Fruit fly (Drosophila melanogaster) whole organism, embryonic: ENCODE results near the gene CG32568.

Experiments used
- Atf3 ChIP-seq: fragments of 200-800 bp; sonication (Bioruptor generic); optimal IDR thresholded peaks from 3 replicates; lab custom pipeline; 2016; ENCODE audit warnings: missing biosample characterization, missing genetic modification characterization
- CG10462 ChIP-seq: fragments of 200-800 bp; sonication (Bioruptor generic); optimal IDR thresholded peaks from 2 replicates; lab custom pipeline; 2016; ENCODE audit warnings: missing biosample characterization, missing genetic modification characterization
- CG10979 ChIP-seq: fragments of 200-800 bp; sonication (Bioruptor generic); optimal IDR thresholded peaks from 2 replicates; lab custom pipeline; 2018; ENCODE audit warnings: missing biosample characterization, mild to moderate bottlenecking, missing genetic modification characterization, moderate library complexity
- CG11695 ChIP-seq: fragments of 200-800 bp; sonication (Bioruptor generic); IDR thresholded peaks from 3 replicates; pipeline ENCODE4 v1.3.6; 2022; ENCODE audit warnings: missing biosample characterization, missing genetic modification characterization
- CG12071 ChIP-seq: fragments of 200-800 bp; sonication (Bioruptor generic); optimal IDR thresholded peaks from 3 replicates; lab custom pipeline; 2018; ENCODE audit warnings: missing biosample characterization, mild to moderate bottlenecking, missing genetic modification characterization
- CG14050 ChIP-seq: fragments of 200-800 bp; sonication (Bioruptor generic); IDR thresholded peaks from 3 replicates; pipeline ENCODE4 v1.3.6; 2022; ENCODE audit warnings: missing biosample characterization, missing genetic modification characterization
- CG15269 ChIP-seq: fragments of 200-800 bp; sonication (Bioruptor generic); optimal IDR thresholded peaks from 2 replicates; lab custom pipeline; 2018; ENCODE audit warnings: missing biosample characterization, mild to moderate bottlenecking, missing genetic modification characterization, moderate library complexity
- CG15696 ChIP-seq: fragments of 200-800 bp; sonication (Bioruptor generic); optimal IDR thresholded peaks from 2 replicates; lab custom pipeline; 2019; ENCODE audit warnings: missing biosample characterization, mild to moderate bottlenecking, missing genetic modification characterization, moderate library complexity
- CG16815 ChIP-seq: fragments of 200-800 bp; sonication (Bioruptor generic); optimal IDR thresholded peaks from 3 replicates; lab custom pipeline; 2017; ENCODE audit warnings: missing biosample characterization, mild to moderate bottlenecking, missing genetic modification characterization
- CG18476 ChIP-seq: fragments of 200-800 bp; sonication (Bioruptor generic); optimal IDR thresholded peaks from 2 replicates; lab custom pipeline; 2016; ENCODE audit warnings: missing biosample characterization, mild to moderate bottlenecking, missing genetic modification characterization
- CG18619 ChIP-seq: fragments of 200-800 bp; sonication (Bioruptor generic); optimal IDR thresholded peaks from 3 replicates; lab custom pipeline; 2017; ENCODE audit warnings: missing biosample characterization, mild to moderate bottlenecking, missing genetic modification characterization
- CG2199 ChIP-seq: fragments of 200-800 bp; sonication (Bioruptor generic); IDR thresholded peaks from 3 replicates; pipeline ENCODE4 v1.3.6; 2022; ENCODE audit warnings: missing biosample characterization, missing genetic modification characterization
- CG33213 ChIP-seq: fragments of 200-800 bp; sonication (Bioruptor generic); optimal IDR thresholded peaks from 3 replicates; lab custom pipeline; 2016; ENCODE audit warnings: missing biosample characterization, missing genetic modification characterization
- CG3995 ChIP-seq: fragments of 200-800 bp; sonication (Bioruptor generic); optimal IDR thresholded peaks from 3 replicates; lab custom pipeline; 2016; ENCODE audit warnings: missing biosample characterization, missing genetic modification characterization
- CG6175 ChIP-seq: fragments of 200-800 bp; sonication (Bioruptor generic); IDR thresholded peaks from 3 replicates; pipeline ENCODE4 v1.3.6; 2022; ENCODE audit warnings: missing biosample characterization, missing genetic modification characterization
- CG6654 ChIP-seq: fragments of 200-800 bp; sonication (Bioruptor generic); optimal IDR thresholded peaks from 2 replicates; lab custom pipeline; 2017; ENCODE audit warnings: missing biosample characterization, mild to moderate bottlenecking, missing genetic modification characterization
- CG6791 ChIP-seq: fragments of 200-800 bp; sonication (Bioruptor generic); IDR thresholded peaks from 3 replicates; pipeline ENCODE4 v1.3.6; 2022; ENCODE audit warnings: missing biosample characterization, missing genetic modification characterization; ENCODE audit not compliant: partially characterized antibody
- CG7357 ChIP-seq: fragments of 200-800 bp; sonication (Bioruptor generic); IDR thresholded peaks from 3 replicates; pipeline ENCODE4 v1.3.6; 2022; ENCODE audit warnings: missing biosample characterization, missing genetic modification characterization
- CG8089 ChIP-seq: fragments of 200-800 bp; sonication (Bioruptor generic); optimal IDR thresholded peaks from 3 replicates; lab custom pipeline; 2016; ENCODE audit warnings: missing biosample characterization, missing genetic modification characterization
- CG9609 ChIP-seq: fragments of 200-800 bp; sonication (Bioruptor generic); optimal IDR thresholded peaks from 3 replicates; lab custom pipeline; 2016; ENCODE audit warnings: missing biosample characterization, missing genetic modification characterization
- CG9817 ChIP-seq: fragments of 200-800 bp; sonication (Bioruptor generic); optimal IDR thresholded peaks from 2 replicates; lab custom pipeline; 2018; ENCODE audit warnings: missing biosample characterization, mild to moderate bottlenecking, missing genetic modification characterization, moderate library complexity
- CoRest ChIP-seq: fragments of 200-800 bp; sonication (Bioruptor generic); optimal IDR thresholded peaks from 3 replicates; lab custom pipeline; 2018; ENCODE audit warnings: missing biosample characterization, mild to moderate bottlenecking, missing genetic modification characterization, moderate library complexity
- Dad ChIP-seq: fragments of 200-800 bp; sonication (Bioruptor generic); optimal IDR thresholded peaks from 3 replicates; lab custom pipeline; 2016; ENCODE audit warnings: missing biosample characterization, missing genetic modification characterization
- Dip3 ChIP-seq: fragments of 200-800 bp; sonication (Bioruptor generic); optimal IDR thresholded peaks from 3 replicates; lab custom pipeline; 2016; ENCODE audit warnings: missing biosample characterization, missing genetic modification characterization
- Fer3 ChIP-seq: fragments of 200-800 bp; sonication (Bioruptor generic); optimal IDR thresholded peaks from 2 replicates; lab custom pipeline; 2018; ENCODE audit warnings: missing biosample characterization, mild to moderate bottlenecking, missing genetic modification characterization, moderate library complexity
- Hmr ChIP-seq: fragments of 200-800 bp; sonication (Bioruptor generic); optimal IDR thresholded peaks from 3 replicates; lab custom pipeline; 2017; ENCODE audit warnings: mild to moderate bottlenecking, missing biosample characterization, missing genetic modification reagents, missing genetic modification characterization
- Hmx ChIP-seq: fragments of 200-800 bp; sonication (Bioruptor generic); optimal IDR thresholded peaks from 2 replicates; lab custom pipeline; 2016; ENCODE audit warnings: missing biosample characterization, missing genetic modification characterization
- MBD-R2 ChIP-seq: fragments of 200-800 bp; sonication (Bioruptor generic); IDR thresholded peaks from 2 replicates; pipeline ENCODE4 v1.3.6; 2022; ENCODE audit warnings: missing biosample characterization, missing genetic modification characterization
- Mad ChIP-seq: fragments of 200-800 bp; sonication (Bioruptor generic); optimal IDR thresholded peaks from 2 replicates; lab custom pipeline; 2016; ENCODE audit warnings: missing biosample characterization, missing genetic modification characterization
- Ptx1 ChIP-seq: fragments of 200-800 bp; sonication (Bioruptor generic); IDR thresholded peaks from 2 replicates; pipeline ENCODE4 v1.3.6; 2022; ENCODE audit warnings: missing biosample characterization, missing genetic modification characterization
- cg ChIP-seq: fragments of 200-800 bp; sonication (Bioruptor generic); optimal IDR thresholded peaks from 3 replicates; lab custom pipeline; 2019; ENCODE audit warnings: missing biosample characterization, mild to moderate bottlenecking, missing genetic modification characterization, moderate library complexity
- dan ChIP-seq: fragments of 200-800 bp; sonication (Bioruptor generic); IDR thresholded peaks from 2 replicates; pipeline ENCODE4 v1.3.6; 2022; ENCODE audit warnings: missing biosample characterization, missing genetic modification characterization
- dmrt11E ChIP-seq: fragments of 200-800 bp; sonication (Bioruptor generic); optimal IDR thresholded peaks from 3 replicates; lab custom pipeline; 2018; ENCODE audit warnings: missing biosample characterization, mild to moderate bottlenecking, missing genetic modification characterization, moderate library complexity
- dysf ChIP-seq: fragments of 200-800 bp; sonication (Bioruptor generic); IDR thresholded peaks from 3 replicates; pipeline ENCODE4 v1.3.6; 2022; ENCODE audit warnings: missing biosample characterization, missing genetic modification characterization
- eyg ChIP-seq: fragments of 200-800 bp; sonication (Bioruptor generic); optimal IDR thresholded peaks from 3 replicates; lab custom pipeline; 2016; ENCODE audit warnings: missing biosample characterization, missing genetic modification characterization
- gfzf ChIP-seq: fragments of 200-800 bp; sonication (Bioruptor generic); optimal IDR thresholded peaks from 2 replicates; lab custom pipeline; 2016; ENCODE audit warnings: missing biosample characterization, mild to moderate bottlenecking, missing genetic modification characterization, moderate library complexity
- gsb ChIP-seq: fragments of 200-800 bp; sonication (Bioruptor generic); IDR thresholded peaks from 2 replicates; pipeline ENCODE4 v1.3.6; 2022; ENCODE audit warnings: missing biosample characterization, missing genetic modification characterization
- kay ChIP-seq: fragments of 200-800 bp; sonication (Bioruptor generic); optimal IDR thresholded peaks from 2 replicates; lab custom pipeline; 2016; ENCODE audit warnings: missing biosample characterization, missing genetic modification characterization
- lola ChIP-seq, 3 experiments: fragments of >200 bp in 2 of 3; fragments of 200-800 bp in 1 of 3; sonication (Bioruptor generic) in 1 of 3; optimal IDR thresholded peaks; 2 replicates each; lab custom pipeline; 2017 to 2019; ENCODE audit warnings: missing biosample characterization in 3 of 3, missing genetic modification characterization in 3 of 3, mild to moderate bottlenecking in 1 of 3, moderate library complexity in 1 of 3
- lov ChIP-seq, 2 experiments: fragments of 200-800 bp in 1 of 2; fragments of >200 bp in 1 of 2; sonication (Bioruptor generic) in 1 of 2; IDR thresholded peaks in 1 of 2; optimal IDR thresholded peaks in 1 of 2; 2 replicates in 1 of 2; 3 replicates in 1 of 2; pipeline versions ENCODE4 v1.3.6 to Lab custom; 2017 to 2022; ENCODE audit warnings: missing biosample characterization in 1 of 2, missing genetic modification characterization in 1 of 2
- nmo ChIP-seq: fragments of 200-800 bp; sonication (Bioruptor generic); optimal IDR thresholded peaks from 2 replicates; lab custom pipeline; 2018; ENCODE audit warnings: missing biosample characterization, mild to moderate bottlenecking, missing genetic modification characterization, moderate library complexity
- org-1 ChIP-seq: fragments of 200-800 bp; sonication (Bioruptor generic); optimal IDR thresholded peaks from 2 replicates; lab custom pipeline; 2017; ENCODE audit warnings: missing biosample characterization, missing genetic modification characterization
- sens ChIP-seq: fragments of 200-800 bp; sonication (Bioruptor generic); peaks from one replicate; lab custom pipeline; 2016; ENCODE audit warnings: missing biosample characterization, missing genetic modification characterization
- tx ChIP-seq: fragments of 200-800 bp; sonication (Bioruptor generic); optimal IDR thresholded peaks from 2 replicates; lab custom pipeline; 2016; ENCODE audit warnings: missing biosample characterization, missing genetic modification characterization
- z ChIP-seq: fragments of 200-800 bp; sonication (Bioruptor generic); IDR thresholded peaks from 3 replicates; pipeline ENCODE4 v1.3.6; 2022; ENCODE audit warnings: missing biosample characterization, missing genetic modification characterization
- zfh2 ChIP-seq: fragments of 200-800 bp; sonication (Bioruptor generic); optimal IDR thresholded peaks from 2 replicates; lab custom pipeline; 2016; ENCODE audit warnings: missing biosample characterization, missing genetic modification characterization

The CG32568 gene

DNA sequence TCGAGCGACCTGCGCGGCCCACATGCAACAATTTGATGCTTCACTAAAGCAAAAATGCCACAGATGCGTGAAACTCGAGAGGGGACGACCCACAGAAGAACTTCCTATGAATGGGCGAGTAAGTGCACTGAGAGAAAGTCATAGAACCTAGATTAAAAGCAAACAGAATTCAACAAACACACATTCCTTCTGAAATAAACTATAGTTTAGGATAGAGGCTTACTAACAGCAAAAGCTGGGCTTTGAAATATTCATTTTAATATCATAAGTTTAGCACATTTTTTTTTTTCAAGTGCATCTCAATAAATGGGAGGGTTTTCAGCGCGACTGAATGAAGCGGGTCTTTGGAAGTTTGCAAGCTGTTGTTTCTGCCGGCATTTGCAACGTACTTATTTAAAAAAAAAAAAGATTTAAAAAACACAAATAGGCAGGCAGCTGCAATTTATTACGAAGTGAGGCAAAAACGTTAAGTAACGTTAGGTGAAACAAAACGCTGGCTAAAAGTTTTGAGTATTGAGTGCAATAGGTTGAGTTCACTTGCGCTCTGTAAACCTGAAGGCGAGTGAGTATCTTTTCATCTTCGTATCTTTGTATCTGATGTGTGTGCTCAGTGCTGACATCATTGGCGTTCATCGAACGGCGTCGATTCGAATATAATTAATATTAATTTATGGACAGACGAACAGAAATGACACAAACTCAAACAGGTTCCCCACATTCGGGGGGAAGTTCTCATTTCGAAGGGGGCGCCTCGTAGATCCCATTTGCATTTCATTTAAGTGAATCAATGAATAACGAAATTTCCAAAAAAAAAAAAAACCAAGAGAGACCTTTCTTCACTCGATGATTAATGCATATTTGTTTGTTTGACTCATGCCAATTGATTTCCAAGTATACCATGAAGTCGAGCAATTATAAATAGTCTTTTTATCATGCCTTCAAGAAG, 32.4 kb downstream of the CG32568 start (continued):
- TF ChIP-seq CG18476 (GFP tag; lab: Kevin White, UChicago) = peak; percentile 11
- no peak for TF ChIP-seq eyg (GFP tag; lab: Kevin White, UChicago)
- TF ChIP-seq CG8089 (GFP tag; lab: Kevin White, UChicago) = peak; percentile 28
- TF ChIP-seq CG16815 (GFP tag; lab: Kevin White, UChicago) = peak; percentile 29
- peak; percentile 44 for TF ChIP-seq CG33213 (GFP tag; lab: Kevin White, UChicago)
- TF ChIP-seq z (GFP tag; lab: Robert Waterston, UW) = peak; percentile 7; the same call in 1 of the 3 replicates
- TF ChIP-seq lov (optimal IDR thresholded peaks at IDR 0.05; lab: Kevin White, UChicago) = no peak
- TF ChIP-seq lov (GFP tag; IDR thresholded peaks at IDR 0.05; lab: Robert Waterston, UW) = peak; percentile 81
- TF ChIP-seq CG6654 = no peak
- TF ChIP-seq CG3995 = no peak
- TF ChIP-seq CG18619 (GFP tag; lab: Kevin White, UChicago) = no peak
- TF ChIP-seq Fer3 = peak; percentile 21
- TF ChIP-seq CG11695 (GFP tag; lab: Robert Waterston, UW) = peak; percentile 65; the same call in 1 of the 3 replicates
- peak; percentile 61 for TF ChIP-seq Dad (GFP tag; lab: Kevin White, UChicago)
- TF ChIP-seq CG9609 (GFP tag; lab: Kevin White, UChicago) = peak; percentile 79
- peak; percentile 36 for TF ChIP-seq Atf3 (GFP tag; lab: Kevin White, UChicago)
- no peak for TF ChIP-seq CG14050 (GFP tag; lab: Robert Waterston, UW)
- TF ChIP-seq CG7357 (GFP tag; lab: Robert Waterston, UW) = peak; percentile 39; the same call in 1 of the 3 replicates
- TF ChIP-seq nmo (GFP tag; lab: Kevin White, UChicago) = peak; percentile 69
- TF ChIP-seq Ptx1 (GFP tag; lab: Robert Waterston, UW) = peak; percentile 69
- peak; percentile 64 for TF ChIP-seq kay (GFP tag; lab: Kevin White, UChicago)
- peak; percentile 80 for TF ChIP-seq CG10979 (tag; lab: Kevin White, UChicago)
- TF ChIP-seq, all 482 proteins: peak for 236

DNA sequence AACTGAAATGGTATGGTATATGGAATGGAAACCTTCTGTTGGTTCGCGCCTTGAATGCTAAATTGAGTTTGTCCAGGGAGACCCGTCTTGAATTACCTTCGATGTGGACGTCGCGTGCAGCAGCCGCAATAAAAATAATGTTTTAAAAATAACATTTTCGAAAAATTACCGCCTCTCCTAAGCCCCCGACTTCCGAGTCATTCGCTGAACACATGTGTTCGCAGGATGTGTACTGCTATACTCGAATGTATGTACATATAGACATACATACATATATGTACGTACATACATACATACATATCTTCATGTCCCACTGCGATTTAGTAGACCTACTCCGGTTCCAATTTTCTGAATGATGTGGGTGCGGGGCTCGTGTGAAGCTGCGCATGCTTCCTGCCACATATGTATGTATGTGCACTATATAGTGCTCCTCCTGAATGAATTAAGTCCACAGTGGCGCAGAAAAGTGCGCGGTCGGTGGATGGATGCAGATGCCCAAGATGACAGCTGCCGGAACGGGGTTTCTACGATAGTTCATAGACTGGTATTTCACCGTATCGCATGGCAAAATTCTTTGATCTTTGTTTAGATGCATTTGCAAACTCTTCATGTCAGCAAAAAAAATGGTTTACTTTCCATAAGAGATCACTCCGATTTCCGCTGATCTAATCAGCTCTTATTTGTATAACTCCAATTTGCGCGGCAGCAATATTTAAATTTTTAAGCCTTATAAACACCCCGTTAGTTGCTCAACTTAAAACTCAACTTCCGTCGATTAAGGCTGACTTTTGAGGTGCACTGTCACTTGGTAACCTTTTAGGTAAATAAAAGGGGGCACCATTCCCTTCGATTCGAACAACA, 33.7 kb downstream of the CG32568 start:
- TF ChIP-seq MBD-R2 (no peak), Dip3 (no peak), CG15696 (tag; lab: Kevin White, UChicago) (no peak), lola (GFP tag; optimal IDR thresholded peaks at IDR 0.05; lab: Kevin White, UChicago) (peak in 1 of 3 experiments; percentile 1), Hmr (no peak), CG10462 (no peak), cg (GFP tag; lab: Kevin White, UChicago) (peak; percentile 19), Hmx (GFP tag; lab: Kevin White, UChicago) (no peak), Mad (GFP tag; lab: Kevin White, UChicago) (no peak), org-1 (GFP tag; lab: Kevin White, UChicago) (no peak), CG9817 (tag; lab: Kevin White, UChicago) (no peak), CG12071 (no peak), CoRest (no peak), gsb (GFP tag; lab: Robert Waterston, UW) (no peak), sens (peak; percentile 67), dysf (no peak), CG6791 (GFP tag; lab: Robert Waterston, UW) (no peak), CG2199 (peak; percentile 12; the same call in 1 of the 3 replicates), dmrt11E (tag; lab: Kevin White, UChicago) (peak; percentile 14), CG15269 (tag; lab: Kevin White, UChicago) (no peak), tx (GFP tag; lab: Kevin White, UChicago) (no peak), dan (GFP tag; lab: Robert Waterston, UW) (no peak), gfzf (no peak), CG6175 (GFP tag; lab: Robert Waterston, UW) (no peak), zfh2 (GFP tag; lab: Kevin White, UChicago) (no peak)
